Worm (Caenorhabditis elegans): ENCODE results near the gene C25G4.8.

- TF ChIP-seq pqm-1 (tag; optimal IDR thresholded peaks at IDR 0.05) (no peak), snpc-4 (tag; optimal IDR thresholded peaks at IDR 0.05) (no peak), fkh-2 (tag; optimal IDR thresholded peaks at IDR 0.05) (no peak), mdl-1 (tag; optimal IDR thresholded peaks at IDR 0.05) (no peak), nhr-237 (tag; optimal IDR thresholded peaks at IDR 0.05) (no peak)
Measured at ce11 chrIV:12501956-12502355, 38.7 kb upstream of the C25G4.8 start, which contains the start of gene sru-18.

Measured in whole organism, L3 larva.